Fruit fly (Drosophila melanogaster) whole organism, embryonic: ENCODE results near the gene ClC-a.

Experiments
- Asciz ChIP-seq: fragments of 200-800 bp; sonication (Bioruptor generic); optimal IDR thresholded peaks from 2 replicates; lab custom pipeline; 2017; ENCODE audit warnings: missing biosample characterization, mild to moderate bottlenecking, missing genetic modification characterization, missing genetic modification reagents
- CG13123 ChIP-seq: fragments of 200-800 bp; sonication (Bioruptor generic); optimal IDR thresholded peaks from 2 replicates; lab custom pipeline; 2016; ENCODE audit warnings: missing biosample characterization, missing genetic modification characterization
- CG15696 ChIP-seq: fragments of 200-800 bp; sonication (Bioruptor generic); optimal IDR thresholded peaks from 2 replicates; lab custom pipeline; 2019; ENCODE audit warnings: missing biosample characterization, mild to moderate bottlenecking, missing genetic modification characterization, moderate library complexity
- CG16815 ChIP-seq: fragments of 200-800 bp; sonication (Bioruptor generic); optimal IDR thresholded peaks from 3 replicates; lab custom pipeline; 2017; ENCODE audit warnings: missing biosample characterization, mild to moderate bottlenecking, missing genetic modification characterization
- CG17361 ChIP-seq: fragments of 200-800 bp; sonication (Bioruptor generic); IDR thresholded peaks from 3 replicates; pipeline ENCODE4 v1.3.6; 2022; ENCODE audit warnings: missing biosample characterization, missing genetic modification characterization
- CG17912 ChIP-seq: fragments of 200-800 bp; sonication (Bioruptor generic); optimal IDR thresholded peaks from 2 replicates; lab custom pipeline; 2018; ENCODE audit warnings: missing biosample characterization, mild to moderate bottlenecking, missing genetic modification characterization
- CG18599 ChIP-seq: fragments of 200-800 bp; sonication (Bioruptor generic); optimal IDR thresholded peaks from 3 replicates; lab custom pipeline; 2017; ENCODE audit warnings: missing biosample characterization, missing genetic modification characterization, mild to moderate bottlenecking, moderate library complexity, missing genetic modification reagents
- CG18764 ChIP-seq: fragments of 200-800 bp; sonication (Bioruptor generic); optimal IDR thresholded peaks from 3 replicates; lab custom pipeline; 2016; ENCODE audit warnings: missing biosample characterization, missing genetic modification characterization
- CG2116 ChIP-seq: fragments of 200-800 bp; sonication (Bioruptor generic); optimal IDR thresholded peaks from 3 replicates; lab custom pipeline; 2018; ENCODE audit warnings: missing biosample characterization, mild to moderate bottlenecking, missing genetic modification characterization
- CG2120 ChIP-seq: fragments of 200-800 bp; sonication (Bioruptor generic); optimal IDR thresholded peaks from 3 replicates; lab custom pipeline; 2016; ENCODE audit warnings: missing biosample characterization, missing genetic modification characterization
- CG2678 ChIP-seq: fragments of 200-800 bp; sonication (Bioruptor generic); optimal IDR thresholded peaks from 3 replicates; lab custom pipeline; 2019; ENCODE audit warnings: missing biosample characterization, mild to moderate bottlenecking, missing genetic modification characterization, moderate library complexity
- CG3065 ChIP-seq: fragments of 200-800 bp; sonication (Bioruptor generic); optimal IDR thresholded peaks from 2 replicates; lab custom pipeline; 2016; ENCODE audit warnings: missing biosample characterization, missing genetic modification characterization
- CG3995 ChIP-seq: fragments of 200-800 bp; sonication (Bioruptor generic); optimal IDR thresholded peaks from 3 replicates; lab custom pipeline; 2016; ENCODE audit warnings: missing biosample characterization, missing genetic modification characterization
- CG6272 ChIP-seq: fragments of 200-800 bp; sonication (Bioruptor generic); IDR thresholded peaks from 2 replicates; pipeline ENCODE4 v1.3.6; 2022; ENCODE audit warnings: missing biosample characterization, missing genetic modification characterization
- CG6683 ChIP-seq: fragments of 200-800 bp; sonication (Bioruptor generic); optimal IDR thresholded peaks from 2 replicates; lab custom pipeline; 2017; ENCODE audit warnings: missing biosample characterization, mild to moderate bottlenecking, missing genetic modification characterization, missing genetic modification reagents
- CG7963 ChIP-seq: fragments of 200-800 bp; sonication (Bioruptor generic); IDR thresholded peaks from 3 replicates; pipeline ENCODE4 v1.3.6; 2022; ENCODE audit warnings: missing biosample characterization, missing genetic modification characterization; ENCODE audit not compliant: partially characterized antibody
- CG9817 ChIP-seq: fragments of 200-800 bp; sonication (Bioruptor generic); optimal IDR thresholded peaks from 2 replicates; lab custom pipeline; 2018; ENCODE audit warnings: missing biosample characterization, mild to moderate bottlenecking, missing genetic modification characterization, moderate library complexity
- CTCF ChIP-seq: fragments of 200-800 bp; sonication (Bioruptor generic); optimal IDR thresholded peaks from 2 replicates; lab custom pipeline; 2017; ENCODE audit warnings: missing biosample characterization, mild to moderate bottlenecking, missing genetic modification characterization, moderate library complexity
- Dref ChIP-seq: fragments of 200-800 bp; sonication (Bioruptor generic); IDR thresholded peaks from 2 replicates; pipeline ENCODE4 v1.3.6; 2022; ENCODE audit warnings: missing biosample characterization, missing genetic modification characterization
- Drgx ChIP-seq: fragments of 200-800 bp; sonication (Bioruptor generic); IDR thresholded peaks from 2 replicates; pipeline ENCODE4 v1.3.6; 2022; ENCODE audit warnings: missing biosample characterization, missing genetic modification characterization
- Ets65A ChIP-seq: fragments of 200-800 bp; sonication (Bioruptor generic); peaks from one replicate; lab custom pipeline; 2016; ENCODE audit warnings: missing biosample characterization, missing genetic modification characterization
- Hey ChIP-seq: fragments of 200-800 bp; sonication (Bioruptor generic); optimal IDR thresholded peaks from 3 replicates; lab custom pipeline; 2018; ENCODE audit warnings: missing biosample characterization, mild to moderate bottlenecking, missing genetic modification characterization
- Lim3 ChIP-seq: fragments of 200-800 bp; sonication (Bioruptor generic); IDR thresholded peaks from 2 replicates; pipeline ENCODE4 v1.3.6; 2022; ENCODE audit warnings: missing biosample characterization, missing genetic modification characterization
- MTF-1 ChIP-seq: fragments of 200-800 bp; sonication (Bioruptor generic); optimal IDR thresholded peaks from 2 replicates; lab custom pipeline; 2018; ENCODE audit warnings: missing biosample characterization, mild to moderate bottlenecking, missing genetic modification characterization, borderline replicate concordance
- Max ChIP-seq: fragments of 200-800 bp; sonication (Bioruptor generic); optimal IDR thresholded peaks from 2 replicates; lab custom pipeline; 2016; ENCODE audit warnings: missing biosample characterization, mild to moderate bottlenecking, missing genetic modification characterization
- Nf-YA ChIP-seq: fragments of 200-800 bp; sonication (Bioruptor generic); IDR thresholded peaks from 2 replicates; pipeline ENCODE4 v1.3.6; 2022; ENCODE audit warnings: missing biosample characterization, missing genetic modification characterization
- Optix ChIP-seq: fragments of 200-800 bp; sonication (Bioruptor generic); IDR thresholded peaks from 3 replicates; pipeline ENCODE4 v1.3.6; 2022; ENCODE audit warnings: missing biosample characterization, missing genetic modification characterization
- Taf1 ChIP-seq: fragments of 200-800 bp; sonication (Bioruptor generic); IDR thresholded peaks from 2 replicates; pipeline ENCODE4 v1.3.6; 2022; ENCODE audit warnings: missing biosample characterization, missing genetic modification characterization
- Trl ChIP-seq, 3 experiments: fragments of >200 bp in 2 of 3; fragments of 200-800 bp in 1 of 3; sonication (Bioruptor generic) in 1 of 3; optimal IDR thresholded peaks; 2 replicates in 1 of 3; 3 replicates in 2 of 3; lab custom pipeline; 2016 to 2017; ENCODE audit warnings: missing biosample characterization in 1 of 3, missing genetic modification characterization in 1 of 3
- Vsx1 ChIP-seq: fragments of 200-800 bp; sonication (Bioruptor generic); optimal IDR thresholded peaks from 2 replicates; lab custom pipeline; 2017; ENCODE audit warnings: missing biosample characterization, mild to moderate bottlenecking, missing genetic modification characterization, missing genetic modification reagents
- cato ChIP-seq: fragments of 200-800 bp; sonication (Bioruptor generic); optimal IDR thresholded peaks from 2 replicates; lab custom pipeline; 2016; ENCODE audit warnings: missing biosample characterization, missing genetic modification characterization, borderline replicate concordance
- chn ChIP-seq: fragments of 200-800 bp; sonication (Bioruptor generic); optimal IDR thresholded peaks from 2 replicates; lab custom pipeline; 2016; ENCODE audit warnings: missing biosample characterization, missing genetic modification characterization
- croc ChIP-seq: fragments of 200-800 bp; sonication (Bioruptor generic); conservative IDR thresholded peaks from 3 replicates; pipeline ENCODE4 v1.3.6; 2022; ENCODE audit warnings: missing biosample characterization, missing genetic modification characterization
- crp ChIP-seq, 2 experiments: fragments of 200-800 bp; sonication (Bioruptor generic); optimal IDR thresholded peaks; 2 replicates in 1 of 2; 3 replicates in 1 of 2; lab custom pipeline; 2017; ENCODE audit warnings: missing biosample characterization in 2 of 2, missing genetic modification characterization in 2 of 2, mild to moderate bottlenecking in 1 of 2, moderate library complexity in 1 of 2
- cwo ChIP-seq: fragments of 200-800 bp; sonication (Bioruptor generic); optimal IDR thresholded peaks from 3 replicates; lab custom pipeline; 2017; ENCODE audit warnings: missing biosample characterization, missing genetic modification characterization, mild to moderate bottlenecking, moderate library complexity, missing genetic modification reagents
- dimm ChIP-seq: fragments of 200-800 bp; sonication (Bioruptor generic); IDR thresholded peaks from 2 replicates; pipeline ENCODE4 v1.3.6; 2022; ENCODE audit warnings: missing biosample characterization, missing genetic modification characterization
- disco-r ChIP-seq: fragments of 200-800 bp; sonication (Bioruptor generic); optimal IDR thresholded peaks from 2 replicates; lab custom pipeline; 2016; ENCODE audit warnings: missing biosample characterization, missing genetic modification characterization
- kni ChIP-seq: fragments of 200-800 bp; sonication (Bioruptor generic); optimal IDR thresholded peaks from 3 replicates; lab custom pipeline; 2017; ENCODE audit warnings: mild to moderate bottlenecking, missing biosample characterization, missing genetic modification reagents, missing genetic modification characterization
- lilli ChIP-seq: fragments of 200-800 bp; sonication (Bioruptor generic); optimal IDR thresholded peaks from 3 replicates; lab custom pipeline; 2016; ENCODE audit warnings: missing biosample characterization, missing genetic modification characterization
- nom ChIP-seq: fragments of 200-800 bp; sonication (Bioruptor generic); optimal IDR thresholded peaks from 2 replicates; lab custom pipeline; 2017; ENCODE audit warnings: missing biosample characterization, missing genetic modification characterization, mild to moderate bottlenecking, moderate library complexity, missing genetic modification reagents
- onecut ChIP-seq: fragments of 200-800 bp; sonication (Bioruptor generic); IDR thresholded peaks from 2 replicates; pipeline ENCODE4 v1.3.6; 2022; ENCODE audit warnings: missing biosample characterization, missing genetic modification characterization
- pnt ChIP-seq: fragments of 200-800 bp; sonication (Bioruptor generic); optimal IDR thresholded peaks from 3 replicates; lab custom pipeline; 2016; ENCODE audit warnings: missing biosample characterization, missing genetic modification characterization
- slou ChIP-seq: fragments of 200-800 bp; sonication (Bioruptor generic); optimal IDR thresholded peaks from 3 replicates; lab custom pipeline; 2016; ENCODE audit warnings: missing biosample characterization, missing genetic modification characterization
- sna ChIP-seq: fragments of 200-800 bp; sonication (Bioruptor generic); IDR thresholded peaks from 2 replicates; pipeline ENCODE4 v1.3.6; 2022; ENCODE audit warnings: missing biosample characterization, missing genetic modification characterization; ENCODE audit not compliant: partially characterized antibody
- tap ChIP-seq: fragments of 200-800 bp; optimal IDR thresholded peaks from 3 replicates; lab custom pipeline; 2019; ENCODE audit warnings: missing biosample characterization, mild to moderate bottlenecking, missing genetic modification characterization, moderate library complexity
- unc-4 ChIP-seq: fragments of 200-800 bp; sonication (Bioruptor generic); IDR thresholded peaks from 2 replicates; pipeline ENCODE4 v1.3.6; 2022; ENCODE audit warnings: missing biosample characterization, missing genetic modification characterization; ENCODE audit not compliant: partially characterized antibody
- vfl ChIP-seq: fragments of 200-800 bp; sonication (Bioruptor generic); optimal IDR thresholded peaks from 2 replicates; lab custom pipeline; 2016; ENCODE audit warnings: missing biosample characterization, missing genetic modification characterization
- yki ChIP-seq: fragments of >200 bp; optimal IDR thresholded peaks from 3 replicates; lab custom pipeline; 2018
- zf30C ChIP-seq: fragments of 200-800 bp; sonication (Bioruptor generic); optimal IDR thresholded peaks from 3 replicates; lab custom pipeline; 2018; ENCODE audit warnings: missing biosample characterization, mild to moderate bottlenecking, missing genetic modification characterization

Gene ClC-a

dm6 chr3R:11818930-11819639 is 6.1 kb upstream of the ClC-a start, which contains the start of the genes COX5A and glo (continued):
- TF ChIP-seq cato (GFP tag; lab: Kevin White, UChicago) (peak; percentile 22), dimm (GFP tag; lab: Robert Waterston, UW) (no peak), CTCF (GFP tag; lab: Kevin White, UChicago) (peak; percentile 27), Ets65A (peak; percentile 97), vfl (GFP tag; lab: Kevin White, UChicago) (peak; percentile 82), CG9817 (tag; lab: Kevin White, UChicago) (peak; percentile 71), chn (peak; percentile 89), MTF-1 (peak; percentile 46), CG6272 (peak; percentile 62), Trl (optimal IDR thresholded peaks at IDR 0.05; lab: Kevin White, UChicago) (no peak), Trl (GFP tag; optimal IDR thresholded peaks at IDR 0.05; lab: Kevin White, UChicago) (peak; percentile 89), CG3065 (GFP tag; lab: Kevin White, UChicago) (peak; percentile 54), Max (GFP tag; lab: Kevin White, UChicago) (peak; percentile 85), Hey (tag; lab: Kevin White, UChicago) (no peak), onecut (peak; percentile 41; the same call in 1 of the 2 replicates), CG16815 (GFP tag; lab: Kevin White, UChicago) (peak; percentile 29), Drgx (peak; percentile 64), crp (GFP tag; optimal IDR thresholded peaks at IDR 0.05; lab: Kevin White, UChicago) (peak in 1 of 2 experiments; percentile 38), Optix (peak; percentile 67; the same call in 1 of the 3 replicates), tap (tag; lab: Kevin White, UChicago) (peak; percentile 33), Lim3 (GFP tag; lab: Robert Waterston, UW) (no peak), croc (peak; percentile 63), sna (GFP tag; lab: Robert Waterston, UW) (no peak), CG3995 (GFP tag; lab: Kevin White, UChicago) (peak; percentile 94), nom (GFP tag; lab: Kevin White, UChicago) (peak; percentile 2), lilli (GFP tag; lab: Kevin White, UChicago) (peak; percentile 91), CG17361 (GFP tag; lab: Robert Waterston, UW) (peak; percentile 83), unc-4 (GFP tag; lab: Robert Waterston, UW) (peak; percentile 12; the same call in 1 of the 2 replicates), CG13123 (GFP tag; lab: Kevin White, UChicago) (peak; percentile 76), slou (GFP tag; lab: Kevin White, UChicago) (peak; percentile 38), CG17912 (GFP tag; lab: Kevin White, UChicago) (peak; percentile 57), disco-r (GFP tag; lab: Kevin White, UChicago) (peak; percentile 83), CG2116 (peak; percentile 80), cwo (GFP tag; lab: Kevin White, UChicago) (peak; percentile 32), CG18764 (peak; percentile 59), CG2678 (tag; lab: Kevin White, UChicago) (peak; percentile 75), CG15696 (tag; lab: Kevin White, UChicago) (peak; percentile 77), CG7963 (GFP tag; lab: Robert Waterston, UW) (no peak), Asciz (GFP tag; lab: Kevin White, UChicago) (peak; percentile 56), Taf1 (GFP tag; lab: Robert Waterston, UW) (peak; percentile 76), Vsx1 (GFP tag; lab: Kevin White, UChicago) (no peak), yki (lab: Kevin White, UChicago) (no peak), Dref (GFP tag; lab: Robert Waterston, UW) (peak; percentile 47), pnt (GFP tag; lab: Kevin White, UChicago) (peak; percentile 73), CG2120 (GFP tag; lab: Kevin White, UChicago) (peak; percentile 92), Nf-YA (GFP tag; lab: Robert Waterston, UW) (no peak), CG18599 (GFP tag; lab: Kevin White, UChicago) (no peak), zf30C (GFP tag; lab: Kevin White, UChicago) (no peak), kni (GFP tag; lab: Kevin White, UChicago) (peak; percentile 39), CG6683 (GFP tag; lab: Kevin White, UChicago) (no peak)
